Fruit fly (Drosophila melanogaster): ENCODE data around the gene amd.

amd gene

dm6 chr2L:19133465-19134365, 23.8 kb downstream of the amd start, which contains the start of gene brat (continued):
- TF ChIP-seq CG10274 (GFP tag; optimal IDR thresholded peaks at IDR 0.05): no peak
- TF ChIP-seq pita (GFP tag; optimal IDR thresholded peaks at IDR 0.05): no peak
- TF ChIP-seq CkIIα-i1 (GFP tag; IDR thresholded peaks at IDR 0.05): no peak
- TF ChIP-seq nerfin-2 (GFP tag; IDR thresholded peaks at IDR 0.05; ENCODE audit: partially characterized antibody): peak; percentile 91
- TF ChIP-seq tin (GFP tag; optimal IDR thresholded peaks at IDR 0.05): peak; percentile 47
- TF ChIP-seq ATbp (GFP tag; optimal IDR thresholded peaks at IDR 0.05): no peak
- TF ChIP-seq amos (GFP tag; IDR thresholded peaks at IDR 0.05; ENCODE audit: partially characterized antibody): peak; percentile 84
- no peak for TF ChIP-seq Poxn (GFP tag; IDR thresholded peaks at IDR 0.05)
- peak; percentile 92 for TF ChIP-seq knrl (GFP tag; IDR thresholded peaks at IDR 0.05; ENCODE audit: partially characterized antibody)
- TF ChIP-seq ro (GFP tag; IDR thresholded peaks at IDR 0.05): no peak
- peak; percentile 47 for TF ChIP-seq CG13624 (GFP tag; optimal IDR thresholded peaks at IDR 0.05)
- TF ChIP-seq Lhr (GFP tag; optimal IDR thresholded peaks at IDR 0.05): peak; percentile 40
- TF ChIP-seq Lpt (GFP tag; optimal IDR thresholded peaks at IDR 0.05): no peak
- no peak for TF ChIP-seq eve (GFP tag; optimal IDR thresholded peaks at IDR 0.05)
- TF ChIP-seq CG12659 (GFP tag; optimal IDR thresholded peaks at IDR 0.05): peak; percentile 73
- TF ChIP-seq CG8281 (tag; optimal IDR thresholded peaks at IDR 0.05): no peak
- TF ChIP-seq Camta (GFP tag; optimal IDR thresholded peaks at IDR 0.05): peak; percentile 47
- no peak for TF ChIP-seq rib (GFP tag; IDR thresholded peaks at IDR 0.05)
- TF ChIP-seq CG7928 (GFP tag; optimal IDR thresholded peaks at IDR 0.05): no peak
- peak in 1 of 2 experiments; percentile 36 for TF ChIP-seq tll (GFP tag; optimal IDR thresholded peaks at IDR 0.05)
- no peak for TF ChIP-seq CG7745 (tag; optimal IDR thresholded peaks at IDR 0.05)
- TF ChIP-seq CG1233 (GFP tag; optimal IDR thresholded peaks at IDR 0.05): no peak
- peak; percentile 93 for TF ChIP-seq sna (GFP tag; IDR thresholded peaks at IDR 0.05; ENCODE audit: partially characterized antibody)
- no peak for TF ChIP-seq CG5245 (GFP tag; optimal IDR thresholded peaks at IDR 0.05)
- peak; percentile 68 for TF ChIP-seq ato (GFP tag; IDR thresholded peaks at IDR 0.05; ENCODE audit: partially characterized antibody)
- TF ChIP-seq CG9932 (GFP tag; IDR thresholded peaks at IDR 0.05): peak; percentile 77
- TF ChIP-seq CG2678 (tag; optimal IDR thresholded peaks at IDR 0.05): peak; percentile 62
- no peak for TF ChIP-seq zf30C (GFP tag; optimal IDR thresholded peaks at IDR 0.05)
- TF ChIP-seq CG4820 (GFP tag; optimal IDR thresholded peaks at IDR 0.05): peak; percentile 36
- peak; percentile 70 for TF ChIP-seq CG30403 (GFP tag; optimal IDR thresholded peaks at IDR 0.05)
- no peak for TF ChIP-seq Hmx (GFP tag; optimal IDR thresholded peaks at IDR 0.05)
- TF ChIP-seq CG10321 (GFP tag; IDR thresholded peaks at IDR 0.05): no peak
- TF ChIP-seq CG8478 (optimal IDR thresholded peaks at IDR 0.05): no peak
- TF ChIP-seq Fer1 (GFP tag; optimal IDR thresholded peaks at IDR 0.05): peak; percentile 25
- TF ChIP-seq abd-A (tag; optimal IDR thresholded peaks at IDR 0.05): no peak
- TF ChIP-seq CG2875 (GFP tag; optimal IDR thresholded peaks at IDR 0.05): no peak
- TF ChIP-seq az2 (GFP tag; optimal IDR thresholded peaks at IDR 0.05): peak; percentile 56
- 0 out of 2 replicates have a peak, but pooled peaks have one; percentile 4 for TF ChIP-seq CG31224 (GFP tag; IDR thresholded peaks at IDR 0.05)
- TF ChIP-seq CG32532 (GFP tag; IDR thresholded peaks at IDR 0.05): peak; percentile 56
- peak; percentile 61 for TF ChIP-seq CG10543 (GFP tag; optimal IDR thresholded peaks at IDR 0.05)
- TF ChIP-seq CG1602 (GFP tag; optimal IDR thresholded peaks at IDR 0.05): peak; percentile 38
- peak; percentile 56 for TF ChIP-seq CG15696 (tag; optimal IDR thresholded peaks at IDR 0.05)
- no peak for TF ChIP-seq gcm2 (GFP tag; optimal IDR thresholded peaks at IDR 0.05)
- TF ChIP-seq CG7357 (GFP tag; IDR thresholded peaks at IDR 0.05): peak; percentile 69
- TF ChIP-seq sima (GFP tag; optimal IDR thresholded peaks at IDR 0.05): no peak
- TF ChIP-seq TFAM (GFP tag; optimal IDR thresholded peaks at IDR 0.05): no peak
- peak; percentile 91 for TF ChIP-seq CG2129 (GFP tag; IDR thresholded peaks at IDR 0.05; ENCODE audit: partially characterized antibody)
- peak; percentile 59 for TF ChIP-seq pnt (GFP tag; optimal IDR thresholded peaks at IDR 0.05)
- peak; percentile 87 for TF ChIP-seq CG2116 (GFP tag; optimal IDR thresholded peaks at IDR 0.05)
